Fruit fly (Drosophila melanogaster): ENCODE results near the gene Cftr.

Cftr gene

dm6 chr3R:24574123-24574522 lies 30.4 kb upstream of the Cftr start (continued):
- peak; percentile 59 for TF ChIP-seq sens (GFP tag)
- TF ChIP-seq cas (GFP tag; IDR thresholded peaks at IDR 0.05), result no peak
- peak; percentile 79 for TF ChIP-seq BtbVII (GFP tag; optimal IDR thresholded peaks at IDR 0.05)
- no peak for TF ChIP-seq fru (optimal IDR thresholded peaks at IDR 0.05)
- TF ChIP-seq sob (GFP tag; IDR thresholded peaks at IDR 0.05), result 0 out of 2 replicates have a peak, but pooled peaks have one; percentile 37
- no peak for TF ChIP-seq hth (optimal IDR thresholded peaks at IDR 0.05)
- TF ChIP-seq Hr3 (GFP tag; optimal IDR thresholded peaks at IDR 0.05), result peak; percentile 37
- TF ChIP-seq CG2678 (tag; optimal IDR thresholded peaks at IDR 0.05), result peak; percentile 89
- TF ChIP-seq CG2712 (tag; optimal IDR thresholded peaks at IDR 0.05), result peak; percentile 63
- peak; percentile 36 for TF ChIP-seq CG12155 (GFP tag; optimal IDR thresholded peaks at IDR 0.05)
- TF ChIP-seq jigr1 (GFP tag; IDR thresholded peaks at IDR 0.05), result no peak
- TF ChIP-seq lab (GFP tag; optimal IDR thresholded peaks at IDR 0.05), result peak; percentile 83
- TF ChIP-seq sisA (GFP tag; IDR thresholded peaks at IDR 0.05), result no peak
- peak; percentile 5 for TF ChIP-seq CG4328 (GFP tag; optimal IDR thresholded peaks at IDR 0.05)
- TF ChIP-seq Rx (GFP tag; IDR thresholded peaks at IDR 0.05), result no peak
- no peak for TF ChIP-seq Ssrp (tag; optimal IDR thresholded peaks at IDR 0.05)
- peak; percentile 75 for TF ChIP-seq CG11504 (tag; optimal IDR thresholded peaks at IDR 0.05)
- TF ChIP-seq CG2199 (GFP tag; IDR thresholded peaks at IDR 0.05), result no peak
- TF ChIP-seq Hey (tag; optimal IDR thresholded peaks at IDR 0.05), result no peak
- TF ChIP-seq toy (GFP tag; IDR thresholded peaks at IDR 0.05), result no peak
- no peak for TF ChIP-seq cg (GFP tag; optimal IDR thresholded peaks at IDR 0.05)
- no peak for TF ChIP-seq Trl (optimal IDR thresholded peaks at IDR 0.05)
- TF ChIP-seq Trl (GFP tag; optimal IDR thresholded peaks at IDR 0.05), result no peak
- TF ChIP-seq CG1602 (GFP tag; optimal IDR thresholded peaks at IDR 0.05), result no peak
- TF ChIP-seq CG8924 (tag; optimal IDR thresholded peaks at IDR 0.05), result peak; percentile 78
- peak; percentile 88 for TF ChIP-seq Fer1 (GFP tag; optimal IDR thresholded peaks at IDR 0.05)
- TF ChIP-seq fd3F (GFP tag; optimal IDR thresholded peaks at IDR 0.05), result peak; percentile 30
- no peak for TF ChIP-seq CG18764 (GFP tag; optimal IDR thresholded peaks at IDR 0.05)
- no peak for TF ChIP-seq ac (GFP tag; optimal IDR thresholded peaks at IDR 0.05)
- TF ChIP-seq CG7987 (GFP tag; optimal IDR thresholded peaks at IDR 0.05), result no peak
- TF ChIP-seq E2f2 (GFP tag; IDR thresholded peaks at IDR 0.05), result no peak
- no peak for TF ChIP-seq CG13123 (GFP tag; optimal IDR thresholded peaks at IDR 0.05)
- no peak for TF ChIP-seq ara (GFP tag; IDR thresholded peaks at IDR 0.05)
- no peak for TF ChIP-seq Sin3A (optimal IDR thresholded peaks at IDR 0.05)
- peak; percentile 36 for TF ChIP-seq fd96Cb (tag; optimal IDR thresholded peaks at IDR 0.05)
- TF ChIP-seq CG1529 (GFP tag; optimal IDR thresholded peaks at IDR 0.05), result no peak
- TF ChIP-seq gem (tag; optimal IDR thresholded peaks at IDR 0.05), result peak; percentile 80
- no peak for TF ChIP-seq CG5245 (GFP tag; optimal IDR thresholded peaks at IDR 0.05)
- TF ChIP-seq Opbp (GFP tag; IDR thresholded peaks at IDR 0.05; ENCODE audit: partially characterized antibody), result no peak
- no peak for TF ChIP-seq Gsc (GFP tag; IDR thresholded peaks at IDR 0.05)
- peak; percentile 76 for TF ChIP-seq CG11696 (GFP tag; IDR thresholded peaks at IDR 0.05)
- no peak for TF ChIP-seq Taf1 (GFP tag; IDR thresholded peaks at IDR 0.05)
- no peak for TF ChIP-seq CG10321 (GFP tag; IDR thresholded peaks at IDR 0.05)
- no peak for TF ChIP-seq salm (tag; optimal IDR thresholded peaks at IDR 0.05)
- peak; percentile 54 for TF ChIP-seq Fer3 (tag; optimal IDR thresholded peaks at IDR 0.05)
- no peak for TF ChIP-seq ato (GFP tag; IDR thresholded peaks at IDR 0.05; ENCODE audit: partially characterized antibody)
- TF ChIP-seq kay (GFP tag; optimal IDR thresholded peaks at IDR 0.05), result no peak
- TF ChIP-seq gcm2 (GFP tag; optimal IDR thresholded peaks at IDR 0.05), result no peak
- TF ChIP-seq CG4854 (GFP tag; optimal IDR thresholded peaks at IDR 0.05), result no peak
- no peak for TF ChIP-seq mld (GFP tag; IDR thresholded peaks at IDR 0.05; ENCODE audit: partially characterized antibody)
- no peak for TF ChIP-seq ap (GFP tag; IDR thresholded peaks at IDR 0.05)
- no peak for TF ChIP-seq NC2β (GFP tag; optimal IDR thresholded peaks at IDR 0.05)
- TF ChIP-seq seq (GFP tag; IDR thresholded peaks at IDR 0.05), result 0 out of 2 replicates have a peak, but pooled peaks have one; percentile 28
- TF ChIP-seq Awh (GFP tag; IDR thresholded peaks at IDR 0.05), result no peak
